Fruit fly (Drosophila melanogaster) whole organism, prepupa: ENCODE measurements around the gene CG32354.

Experiments used
- Blimp-1 ChIP-seq: fragments of 200-800 bp; sonication (Bioruptor generic); optimal IDR thresholded peaks from 3 replicates; lab custom pipeline; 2017; ENCODE audit warnings: missing biosample characterization, missing genetic modification characterization, mild to moderate bottlenecking, moderate library complexity, missing genetic modification reagents
- CG10631 ChIP-seq: fragments of 200-800 bp; sonication (Bioruptor generic); optimal IDR thresholded peaks from 2 replicates; lab custom pipeline; 2016; ENCODE audit warnings: missing biosample characterization, missing genetic modification characterization
- CG11902 ChIP-seq: fragments of 200-800 bp; sonication (Bioruptor generic); optimal IDR thresholded peaks from 3 replicates; lab custom pipeline; 2016; ENCODE audit warnings: missing biosample characterization, missing genetic modification characterization
- CG6163 ChIP-seq: fragments of 200-800 bp; sonication (Bioruptor generic); IDR thresholded peaks from 3 replicates; pipeline ENCODE4 v1.3.6; 2022; ENCODE audit warnings: missing biosample characterization, missing genetic modification characterization
- CG8632 ChIP-seq: fragments of 200-800 bp; sonication (Bioruptor generic); optimal IDR thresholded peaks from 3 replicates; lab custom pipeline; 2016; ENCODE audit warnings: missing biosample characterization, missing genetic modification characterization
- Ets96B ChIP-seq: fragments of 200-800 bp; optimal IDR thresholded peaks from 2 replicates; lab custom pipeline; 2019; ENCODE audit warnings: missing biosample characterization, mild to moderate bottlenecking, missing genetic modification characterization, moderate library complexity
- Hr38 ChIP-seq: sonication (Bioruptor generic); optimal IDR thresholded peaks from 2 replicates; lab custom pipeline; 2016; ENCODE audit warnings: missing biosample characterization, missing genetic modification characterization
- Sox15 ChIP-seq: fragments of 200-800 bp; sonication (Bioruptor generic); optimal IDR thresholded peaks from 3 replicates; lab custom pipeline; 2016; ENCODE audit warnings: missing biosample characterization, missing genetic modification characterization
- cyc ChIP-seq: fragments of 200-800 bp; sonication (Bioruptor generic); optimal IDR thresholded peaks from 3 replicates; lab custom pipeline; 2016; ENCODE audit warnings: missing biosample characterization, missing genetic modification characterization
- fkh ChIP-seq: fragments of 200-800 bp; sonication (Bioruptor generic); optimal IDR thresholded peaks from 3 replicates; lab custom pipeline; 2017; ENCODE audit warnings: missing biosample characterization, mild to moderate bottlenecking, missing genetic modification characterization, moderate library complexity

dm6 chr3L:8449202-8449799 lies 27.3 kb upstream of the CG32354 start, which contains the start of gene CG6983:
- TF ChIP-seq cyc (GFP tag; lab: Kevin White, UChicago) (no peak), Ets96B (tag; lab: Kevin White, UChicago) (no peak), CG10631 (GFP tag; lab: Kevin White, UChicago) (no peak), Hr38 (no peak), CG8632 (no peak), CG6163 (GFP tag; lab: Robert Waterston, UW) (peak; percentile 8; the same call in 2 of the 3 replicates), CG11902 (no peak), fkh (GFP tag; lab: Kevin White, UChicago) (peak; percentile 83), Sox15 (GFP tag; lab: Kevin White, UChicago) (no peak), Blimp-1 (GFP tag; lab: Kevin White, UChicago) (no peak)
